Worm (Caenorhabditis elegans) whole organism, late embryonic: Measurements from ENCODE around the gene ZK829.9.

Experiments used
- C08G9.2 ChIP-seq: sonication (generic microtip); optimal IDR thresholded peaks from 2 replicates; lab custom pipeline; 2016; ENCODE audit warnings: mild to moderate bottlenecking, missing genetic modification characterization, moderate library complexity, missing compliant biosample characterization
- C38D4.7 ChIP-seq: fragments of 200-800 bp; sonication (Bioruptor generic); optimal IDR thresholded peaks from 2 replicates; lab custom pipeline; 2018; ENCODE audit warnings: mild to moderate bottlenecking, missing genetic modification characterization, moderate library complexity, missing compliant biosample characterization
- K09A11.1 ChIP-seq: sonication (generic microtip); optimal IDR thresholded peaks from 2 replicates; lab custom pipeline; 2017; ENCODE audit warnings: antibody characterized with exemption, mild to moderate bottlenecking, missing genetic modification characterization, missing compliant biosample characterization; ENCODE audit not compliant: insufficient read depth
- T23F11.4 ChIP-seq: fragments of 200-800 bp; sonication (Bioruptor generic); optimal IDR thresholded peaks from 2 replicates; lab custom pipeline; 2018; ENCODE audit warnings: mild to moderate bottlenecking, missing genetic modification characterization, missing compliant biosample characterization
- Y22D7AL.16 ChIP-seq: sonication (generic microtip); optimal IDR thresholded peaks from 2 replicates; lab custom pipeline; 2016; ENCODE audit warnings: missing genetic modification characterization, missing compliant biosample characterization
- ceh-18 ChIP-seq: sonication (generic microtip); optimal IDR thresholded peaks from 2 replicates; lab custom pipeline; 2016; ENCODE audit warnings: missing genetic modification characterization, missing compliant biosample characterization
- ceh-19 ChIP-seq: fragments of 200-800 bp; sonication (Bioruptor generic); optimal IDR thresholded peaks from 2 replicates; lab custom pipeline; 2018; ENCODE audit warnings: mild to moderate bottlenecking, missing genetic modification characterization, missing compliant biosample characterization
- ceh-24 ChIP-seq: sonication (generic microtip); optimal IDR thresholded peaks from 2 replicates; lab custom pipeline; 2016; ENCODE audit warnings: mild to moderate bottlenecking, missing genetic modification characterization, missing compliant biosample characterization
- ceh-30 ChIP-seq: fragments of 150-350 bp; optimal IDR thresholded peaks from 2 replicates; lab custom pipeline; 2014; ENCODE audit warnings: missing biosample characterization, missing genetic modification characterization
- ceh-34 ChIP-seq: sonication (generic microtip); optimal IDR thresholded peaks from 2 replicates; lab custom pipeline; 2016; ENCODE audit warnings: mild to moderate bottlenecking, missing genetic modification characterization, missing compliant biosample characterization
- ceh-48 ChIP-seq: sonication (generic microtip); optimal IDR thresholded peaks from 2 replicates; lab custom pipeline; 2016; ENCODE audit warnings: missing genetic modification characterization, inconsistent platforms, missing compliant biosample characterization
- ceh-9 ChIP-seq: sonication (generic microtip); optimal IDR thresholded peaks from 2 replicates; lab custom pipeline; 2016; ENCODE audit warnings: mild to moderate bottlenecking, missing genetic modification characterization, inconsistent platforms, missing compliant biosample characterization
- che-1 ChIP-seq: sonication (generic microtip); optimal IDR thresholded peaks from 2 replicates; lab custom pipeline; 2016; ENCODE audit warnings: mild to moderate bottlenecking, missing genetic modification characterization, missing compliant biosample characterization
- elt-4 ChIP-seq: sonication (generic microtip); optimal IDR thresholded peaks from 2 replicates; lab custom pipeline; 2016; ENCODE audit warnings: missing genetic modification characterization, missing compliant biosample characterization
- eyg-1 ChIP-seq: sonication (generic microtip); optimal IDR thresholded peaks from 2 replicates; lab custom pipeline; 2016; ENCODE audit warnings: missing genotype, missing genetic modification characterization, missing compliant biosample characterization
- fax-1 ChIP-seq: sonication (generic microtip); optimal IDR thresholded peaks from 2 replicates; lab custom pipeline; 2016; ENCODE audit warnings: missing genotype, missing genetic modification characterization, missing compliant biosample characterization
- gmeb-2 ChIP-seq: sonication (generic microtip); optimal IDR thresholded peaks from 2 replicates; lab custom pipeline; 2016; ENCODE audit warnings: missing genetic modification characterization, inconsistent platforms, missing compliant biosample characterization
- hlh-15 ChIP-seq: sonication (generic microtip); optimal IDR thresholded peaks from 2 replicates; lab custom pipeline; 2016; ENCODE audit warnings: missing genetic modification characterization, missing compliant biosample characterization
- hlh-30 ChIP-seq: sonication (generic microtip); optimal IDR thresholded peaks from 2 replicates; lab custom pipeline; 2017; ENCODE audit warnings: antibody characterized with exemption, missing genetic modification characterization, missing compliant biosample characterization; ENCODE audit not compliant: insufficient read depth
- hlh-6 ChIP-seq: sonication (generic microtip); optimal IDR thresholded peaks from 2 replicates; lab custom pipeline; 2016; ENCODE audit warnings: missing genotype, missing genetic modification characterization, missing compliant biosample characterization
- lim-6 ChIP-seq: sonication (generic microtip); optimal IDR thresholded peaks from 2 replicates; lab custom pipeline; 2016; ENCODE audit warnings: missing genetic modification characterization, missing compliant biosample characterization
- lin-11 ChIP-seq: fragments of 200-800 bp; sonication (Bioruptor generic); optimal IDR thresholded peaks from 2 replicates; lab custom pipeline; 2018; ENCODE audit warnings: mild to moderate bottlenecking, missing genetic modification characterization, missing compliant biosample characterization
- madf-2 ChIP-seq: sonication (generic microtip); optimal IDR thresholded peaks from 2 replicates; lab custom pipeline; 2017; ENCODE audit warnings: missing genetic modification characterization, missing compliant biosample characterization
- mec-3 ChIP-seq: sonication (generic microtip); optimal IDR thresholded peaks from 2 replicates; lab custom pipeline; 2016; ENCODE audit warnings: borderline replicate concordance, missing genetic modification characterization, missing compliant biosample characterization
- nhr-11 ChIP-seq: fragments of 150-350 bp; optimal IDR thresholded peaks from 2 replicates; lab custom pipeline; 2014; ENCODE audit warnings: missing biosample characterization, missing genetic modification characterization
- nhr-232 ChIP-seq: sonication (generic microtip); optimal IDR thresholded peaks from 2 replicates; lab custom pipeline; 2016; ENCODE audit warnings: missing genetic modification characterization, missing compliant biosample characterization
- pax-1 ChIP-seq: fragments of 150-350 bp; optimal IDR thresholded peaks from 2 replicates; lab custom pipeline; 2014; ENCODE audit warnings: missing biosample characterization, missing genetic modification characterization
- pha-4 ChIP-seq: fragments of 150-350 bp; optimal IDR thresholded peaks from 2 replicates; lab custom pipeline; 2018; ENCODE audit warnings: missing biosample characterization, missing genetic modification reagents, missing genetic modification characterization
- pros-1 ChIP-seq: fragments of 150-350 bp; optimal IDR thresholded peaks from 2 replicates; lab custom pipeline; 2014; ENCODE audit warnings: missing biosample characterization, missing genetic modification reagents, missing genetic modification characterization
- rnt-1 ChIP-seq: sonication (generic microtip); optimal IDR thresholded peaks from 2 replicates; lab custom pipeline; 2016; ENCODE audit warnings: missing genetic modification characterization, missing compliant biosample characterization
- sox-2 ChIP-seq: fragments of 200-800 bp; sonication (Bioruptor generic); IDR thresholded peaks from 2 replicates; pipeline ENCODE4 v1.3.6; 2022; ENCODE audit warnings: missing genetic modification reagents, missing genetic modification characterization, missing compliant biosample characterization
- sox-4 ChIP-seq: sonication (generic microtip); optimal IDR thresholded peaks from 2 replicates; lab custom pipeline; 2017; ENCODE audit warnings: mild to moderate bottlenecking, missing genetic modification characterization, inconsistent platforms, missing compliant biosample characterization
- syd-9 ChIP-seq: sonication (generic microtip); optimal IDR thresholded peaks from 2 replicates; lab custom pipeline; 2016; ENCODE audit warnings: mild to moderate bottlenecking, missing genetic modification characterization, moderate library complexity, missing compliant biosample characterization
- ttx-3 ChIP-seq: sonication (generic microtip); optimal IDR thresholded peaks from 2 replicates; lab custom pipeline; 2016; ENCODE audit warnings: missing genetic modification reagents, missing genetic modification characterization, missing compliant biosample characterization
- unc-3 ChIP-seq, 2 experiments: fragments of 200-800 bp in 1 of 2; sonication (Bioruptor generic) in 1 of 2; sonication (generic microtip) in 1 of 2; conservative IDR thresholded peaks in 1 of 2; optimal IDR thresholded peaks in 1 of 2; 2 replicates each; pipeline versions ENCODE4 v1.3.6 to Lab custom; 2016 to 2022; ENCODE audit warnings: missing compliant biosample characterization in 2 of 2, missing genetic modification characterization in 2 of 2, missing genetic modification reagents in 1 of 2
- unc-55 ChIP-seq: sonication (generic microtip); optimal IDR thresholded peaks from 2 replicates; lab custom pipeline; 2017; ENCODE audit warnings: missing biosample characterization, missing genetic modification reagents, missing genetic modification characterization
- unc-86 ChIP-seq: sonication (generic microtip); optimal IDR thresholded peaks from 2 replicates; lab custom pipeline; 2016; ENCODE audit warnings: missing genetic modification characterization, missing compliant biosample characterization
- ztf-16 ChIP-seq: sonication (generic microtip); optimal IDR thresholded peaks from 2 replicates; lab custom pipeline; 2017; ENCODE audit warnings: missing genetic modification characterization, missing compliant biosample characterization

Gene ZK829.9

ce11 chrIV:11970171-11970570 is at the start of gene ZK829.9:
Gene ZK829.9, plus strand, starts transcription at chrIV:11970534.
- TF ChIP-seq eyg-1 (tag; lab: Kevin White, UChicago) = no peak
- no peak for TF ChIP-seq ceh-18 (tag; lab: Kevin White, UChicago)
- TF ChIP-seq, all 69 proteins: peak for 0

- TF ChIP-seq ceh-24 (tag; lab: Kevin White, UChicago) (no peak), rnt-1 (tag; lab: Kevin White, UChicago) (no peak), pros-1 (tag; lab: Kevin White, UChicago) (no peak), sox-2 (GFP tag; lab: Robert Waterston, UW) (no peak), ceh-19 (no peak), ztf-16 (no peak), ceh-18 (tag; lab: Kevin White, UChicago) (no peak)
These were observed 48.3 kb upstream of the ZK829.9 start, which contains the start of gene ZK822.1 for ce11 chrIV:11922011-11922410. Gene ZK822.1, minus strand, starts transcription at chrIV:11922131.

DNA sequence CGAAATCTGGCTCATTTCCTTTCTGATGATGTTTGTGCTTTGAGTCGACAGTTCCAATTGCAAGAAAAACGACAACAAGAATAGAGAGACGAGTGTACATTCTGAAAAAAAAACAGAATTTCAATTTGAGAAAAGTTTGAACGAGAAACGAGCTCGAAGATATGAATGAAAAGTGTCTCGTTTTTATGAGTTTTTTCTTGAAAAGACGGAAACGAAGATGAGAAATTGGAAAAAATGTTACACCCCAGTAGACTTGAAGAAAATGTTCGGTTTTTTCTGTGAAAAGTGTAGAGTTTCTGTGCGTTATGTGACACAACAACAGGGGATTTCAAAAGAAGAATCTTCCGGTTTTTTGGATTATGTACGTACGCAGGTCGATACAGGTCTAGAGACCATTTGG is 47.3 kb upstream of the ZK829.9 start, which contains the start of gene srlf-31:
TSS of gene srlf-31 (minus strand) at position 101 of the 400 bp plus-strand sequence.
- TF ChIP-seq rnt-1 (tag; lab: Kevin White, UChicago) (no peak), mec-3 (tag; lab: Kevin White, UChicago) (no peak), che-1 (tag; lab: Kevin White, UChicago) (no peak), ceh-24 (tag; lab: Kevin White, UChicago) (no peak), nhr-11 (tag; lab: Kevin White, UChicago) (no peak), ceh-30 (tag; lab: Kevin White, UChicago) (no peak), hlh-30 (tag; lab: Kevin White, UChicago) (no peak), ztf-16 (no peak), syd-9 (no peak), C38D4.7 (no peak), gmeb-2 (tag; lab: Kevin White, UChicago) (no peak), ttx-3 (no peak), hlh-6 (tag; lab: Kevin White, UChicago) (no peak), unc-3 (GFP tag; conservative IDR thresholded peaks at IDR 0.05; lab: Robert Waterston, UW) (no peak), unc-3 (tag; optimal IDR thresholded peaks at IDR 0.05; lab: Kevin White, UChicago) (no peak), pax-1 (tag; lab: Kevin White, UChicago) (no peak), sox-4 (tag; lab: Kevin White, UChicago) (no peak), ceh-48 (tag; lab: Kevin White, UChicago) (no peak), K09A11.1 (tag; lab: Kevin White, UChicago) (no peak)

DNA sequence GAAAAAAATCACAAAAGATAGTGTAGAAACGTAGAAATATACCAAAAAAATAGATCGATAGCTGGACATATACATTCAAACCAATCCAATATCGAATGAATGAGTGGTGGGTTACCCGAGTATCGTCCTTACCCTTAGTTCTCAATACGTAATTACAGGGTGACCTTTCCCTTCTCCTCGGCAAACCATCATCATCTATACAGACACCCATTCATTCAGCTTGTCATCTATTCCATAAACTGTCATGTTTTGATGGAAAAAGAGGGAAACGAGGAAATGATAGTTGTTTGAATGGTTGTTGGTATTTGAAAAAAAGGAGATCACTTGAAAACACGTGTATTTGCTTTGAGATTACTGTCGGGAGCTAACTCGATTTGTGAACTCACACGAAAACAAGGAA is 46.2 kb upstream of the ZK829.9 start:
- TF ChIP-seq C08G9.2 (no peak), unc-55 (GFP tag; lab: Kevin White, UChicago) (peak; percentile 11), ceh-48 (tag; lab: Kevin White, UChicago) (no peak), ceh-9 (tag; lab: Kevin White, UChicago) (no peak), unc-86 (tag; lab: Kevin White, UChicago) (no peak), madf-2 (tag; lab: Kevin White, UChicago) (no peak), T23F11.4 (no peak), rnt-1 (tag; lab: Kevin White, UChicago) (no peak)

DNA sequence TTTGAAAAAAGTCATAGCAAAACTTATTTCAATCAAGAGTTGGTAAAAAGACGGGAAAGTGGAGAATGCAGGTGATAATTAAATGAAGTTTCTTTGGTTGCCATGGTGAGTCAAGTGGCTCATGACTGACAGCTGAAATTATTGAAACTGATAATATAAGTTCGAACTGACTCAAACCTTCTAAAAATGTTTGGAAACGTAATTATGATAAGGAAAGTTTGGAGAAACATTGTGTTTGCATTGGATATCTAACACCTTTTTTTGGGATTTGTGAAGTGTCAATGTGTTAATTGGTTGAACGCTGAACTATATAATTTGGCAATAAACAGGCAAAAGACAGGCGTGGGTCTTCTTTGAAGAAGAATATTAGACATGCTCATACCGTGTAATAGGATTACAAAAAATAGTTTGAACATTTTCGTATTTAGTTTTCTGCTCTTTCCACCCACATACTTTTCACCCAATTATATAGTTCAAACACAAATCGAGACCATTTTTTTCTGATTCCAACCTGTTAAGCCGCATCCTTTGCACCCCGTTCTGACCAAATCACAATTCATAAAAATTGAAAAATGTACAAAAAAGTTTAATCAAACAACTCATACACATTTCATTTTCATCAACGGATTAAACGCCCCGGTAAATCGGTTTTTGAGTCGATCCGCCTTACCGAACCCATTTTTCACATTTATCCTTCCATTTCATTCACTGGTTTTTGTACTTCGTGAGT is 44.8 kb upstream of the ZK829.9 start, which contains the start of the genes srlf-33 and srlf-32:
TSS of gene srlf-33 (minus strand) at position 101 of the 730 bp plus-strand sequence.
TSS of gene srlf-32 (plus strand) at position 680 of the 730 bp plus-strand sequence.
- TF ChIP-seq C08G9.2 (no peak), lim-6 (tag; lab: Kevin White, UChicago) (no peak), T23F11.4 (no peak), lin-11 (tag; lab: Kevin White, UChicago) (no peak), nhr-232 (tag; lab: Kevin White, UChicago) (no peak), fax-1 (no peak), hlh-15 (tag; lab: Kevin White, UChicago) (no peak), ceh-19 (no peak), Y22D7AL.16 (tag; lab: Kevin White, UChicago) (no peak), elt-4 (no peak), mec-3 (tag; lab: Kevin White, UChicago) (no peak), pha-4 (tag; lab: Kevin White, UChicago) (no peak), ceh-34 (tag; lab: Kevin White, UChicago) (no peak), eyg-1 (tag; lab: Kevin White, UChicago) (no peak)
